Worm (Caenorhabditis elegans): ENCODE results near the gene T21D9.2.

Gene T21D9.2

DNA sequence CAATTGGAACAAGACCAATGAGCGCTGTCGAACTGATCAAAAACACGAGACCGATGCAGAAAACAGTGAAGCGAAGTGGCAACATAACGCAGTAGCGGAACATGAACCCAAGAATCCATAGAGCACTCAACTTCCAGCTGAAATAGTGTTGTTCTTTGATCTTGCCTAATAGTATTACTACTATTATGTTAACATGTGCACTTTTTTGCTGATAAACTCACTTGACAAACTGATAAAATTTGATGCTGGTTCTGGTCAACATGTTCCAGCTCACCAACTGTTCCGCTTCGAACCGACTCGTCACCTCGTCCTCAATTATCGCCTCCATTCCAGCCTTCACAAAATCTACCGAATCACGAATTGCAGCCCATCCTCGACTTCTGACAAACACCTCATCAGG, 28.4 kb downstream of the T21D9.2 start:
- TF ChIP-seq ceh-83 (GFP tag; optimal IDR thresholded peaks at IDR 0.05), result no peak
- no peak for TF ChIP-seq sem-2 (GFP tag; optimal IDR thresholded peaks at IDR 0.05)

DNA sequence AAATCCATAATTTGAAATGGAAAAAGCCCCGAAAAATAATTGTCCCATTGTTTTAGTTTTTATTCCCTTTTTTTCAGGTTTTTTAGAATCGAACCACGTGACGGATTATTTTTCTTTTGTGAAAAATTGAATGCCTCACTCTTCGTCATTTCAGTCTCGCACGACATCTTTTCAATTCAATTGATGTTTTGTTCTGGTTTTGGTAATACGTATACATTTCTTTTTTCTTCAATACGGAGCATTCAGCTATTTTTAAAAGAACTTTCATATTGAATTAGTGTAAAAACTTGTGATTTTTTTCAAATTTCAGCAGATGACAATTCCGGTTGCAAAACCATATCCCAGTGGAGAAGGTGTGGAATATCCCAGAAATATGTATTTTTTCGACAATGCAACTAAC, 32.0 kb downstream of the T21D9.2 start, which contains the start of gene F49H12.7:
Gene F49H12.7 (plus strand): TSS at position 301 of the 400 bp plus-strand sequence.
- TF ChIP-seq cnd-1 (tag; optimal IDR thresholded peaks at IDR 0.05) (no peak), mls-2 (tag; optimal IDR thresholded peaks at IDR 0.05) (no peak), flh-1 (GFP tag; optimal IDR thresholded peaks at IDR 0.05) (no peak), nhr-76 (tag; optimal IDR thresholded peaks at IDR 0.05) (no peak), unc-62 (GFP tag; optimal IDR thresholded peaks at IDR 0.05) (no peak), nhr-28 (tag; optimal IDR thresholded peaks at IDR 0.05) (no peak), lsy-2 (tag; optimal IDR thresholded peaks at IDR 0.05) (no peak), bed-3 (GFP tag; optimal IDR thresholded peaks at IDR 0.05) (no peak), ces-1 (GFP tag; optimal IDR thresholded peaks at IDR 0.05) (no peak), ceh-43 (GFP tag; optimal IDR thresholded peaks at IDR 0.05) (no peak), mab-5 (tag; optimal IDR thresholded peaks at IDR 0.05) (no peak), ceh-39 (tag; optimal IDR thresholded peaks at IDR 0.05) (no peak)

DNA sequence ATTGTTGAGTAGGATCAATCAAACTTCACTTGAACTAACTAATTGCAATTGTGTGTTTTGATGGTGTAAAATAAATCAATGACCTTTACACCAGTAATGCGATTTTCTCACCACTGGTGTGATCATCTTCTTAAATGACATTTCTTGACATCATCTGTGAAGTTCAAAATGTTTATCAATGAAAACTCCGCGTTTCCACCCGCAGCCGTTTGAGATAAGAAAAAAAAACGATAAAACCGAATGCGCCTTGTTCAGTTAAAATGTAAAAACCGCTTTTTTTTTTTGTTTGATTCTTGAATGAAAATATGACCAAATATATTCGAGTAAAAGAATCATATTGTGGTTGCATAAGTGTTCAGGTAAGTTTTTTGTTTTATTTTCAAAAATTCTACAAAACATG, 45.1 kb downstream of the T21D9.2 start, which contains the start of gene Y102A11A.1:
Gene Y102A11A.1 (plus strand): TSS at position 223 of the 400 bp plus-strand sequence.
- TF ChIP-seq tbx-8 (GFP tag; optimal IDR thresholded peaks at IDR 0.05), result no peak
- no peak for TF ChIP-seq mep-1 (tag; optimal IDR thresholded peaks at IDR 0.05)
- no peak for TF ChIP-seq nhr-237 (tag; optimal IDR thresholded peaks at IDR 0.05)
- TF ChIP-seq lin-13 (tag; optimal IDR thresholded peaks at IDR 0.05), result no peak
- TF ChIP-seq mab-5 (tag; optimal IDR thresholded peaks at IDR 0.05), result no peak
- no peak for TF ChIP-seq lin-32 (GFP tag; optimal IDR thresholded peaks at IDR 0.05)
- TF ChIP-seq mls-2 (tag; optimal IDR thresholded peaks at IDR 0.05), result no peak
- TF ChIP-seq sem-2 (GFP tag; optimal IDR thresholded peaks at IDR 0.05), result no peak
- TF ChIP-seq ceh-83 (GFP tag; optimal IDR thresholded peaks at IDR 0.05), result no peak
- TF ChIP-seq nhr-2 (tag; optimal IDR thresholded peaks at IDR 0.05), result no peak
- TF ChIP-seq lsy-2 (tag; optimal IDR thresholded peaks at IDR 0.05), result no peak
- no peak for TF ChIP-seq drap-1 (GFP tag; optimal IDR thresholded peaks at IDR 0.05)
- TF ChIP-seq elt-1 (tag; optimal IDR thresholded peaks at IDR 0.05; ENCODE audit: borderline replicate concordance, insufficient read depth), result no peak
- TF ChIP-seq cnd-1 (tag; optimal IDR thresholded peaks at IDR 0.05), result no peak

DNA sequence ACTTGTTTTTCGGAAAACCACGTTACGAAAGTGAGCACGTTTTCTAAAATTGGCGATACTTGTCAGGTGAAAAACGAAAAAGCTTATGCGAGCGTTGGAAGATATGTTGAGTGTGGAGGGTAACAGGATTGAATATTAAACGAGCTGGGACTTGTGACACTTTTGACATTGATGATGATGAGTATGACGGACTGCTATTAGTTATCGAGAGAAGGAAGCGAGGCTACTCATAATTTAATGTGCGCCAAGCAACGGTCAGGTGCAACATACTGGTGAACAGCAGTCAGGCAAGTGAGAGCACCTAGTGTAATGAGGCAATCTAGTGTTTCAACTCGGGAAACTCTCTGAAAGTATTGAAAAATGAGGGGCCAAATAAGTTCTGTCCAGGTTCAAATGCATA, 46.5 kb downstream of the T21D9.2 start:
- TF ChIP-seq tbx-8 (GFP tag; optimal IDR thresholded peaks at IDR 0.05) (no peak), snpc-4 (tag; optimal IDR thresholded peaks at IDR 0.05) (no peak), nhr-12 (tag; optimal IDR thresholded peaks at IDR 0.05) (no peak), hlh-1 (tag; optimal IDR thresholded peaks at IDR 0.05) (peak; percentile 80), unc-62 (GFP tag; optimal IDR thresholded peaks at IDR 0.05) (peak; percentile 92)

DNA sequence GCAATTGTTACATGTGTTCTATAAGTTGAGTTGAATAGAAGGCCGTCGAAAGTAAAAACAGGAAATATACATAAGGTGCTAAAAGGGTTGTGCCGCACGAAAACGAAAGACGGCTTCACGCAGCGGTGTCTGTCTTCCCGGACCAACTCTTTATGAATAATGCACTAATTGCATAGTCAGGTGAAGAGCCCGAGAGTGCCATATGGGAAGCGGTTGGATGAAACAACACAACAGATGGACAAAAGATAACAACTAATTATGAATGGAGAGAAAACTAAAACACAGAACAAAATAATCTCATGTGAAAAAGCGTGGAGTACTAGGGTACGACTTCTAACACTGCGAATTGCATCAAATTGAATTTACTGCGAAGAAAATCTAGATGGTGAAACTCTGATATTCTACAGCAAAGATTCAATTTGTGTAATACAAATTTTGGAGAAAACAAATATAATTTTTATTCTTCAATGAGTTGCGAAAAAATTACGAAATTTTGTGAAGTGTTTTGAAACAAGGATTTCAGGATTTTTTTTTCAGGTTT, 47.8 kb downstream of the T21D9.2 start:
- TF ChIP-seq lin-32 (GFP tag; optimal IDR thresholded peaks at IDR 0.05) (peak; percentile 90), mep-1 (tag; optimal IDR thresholded peaks at IDR 0.05) (peak; percentile 11), cnd-1 (tag; optimal IDR thresholded peaks at IDR 0.05) (peak; percentile 76), nhr-2 (tag; optimal IDR thresholded peaks at IDR 0.05) (no peak), nhr-28 (tag; optimal IDR thresholded peaks at IDR 0.05) (no peak), flh-1 (GFP tag; optimal IDR thresholded peaks at IDR 0.05) (no peak), ces-1 (GFP tag; optimal IDR thresholded peaks at IDR 0.05) (peak; percentile 88), snpc-4 (tag; optimal IDR thresholded peaks at IDR 0.05) (no peak), ztf-11 (tag; optimal IDR thresholded peaks at IDR 0.05) (no peak)

DNA sequence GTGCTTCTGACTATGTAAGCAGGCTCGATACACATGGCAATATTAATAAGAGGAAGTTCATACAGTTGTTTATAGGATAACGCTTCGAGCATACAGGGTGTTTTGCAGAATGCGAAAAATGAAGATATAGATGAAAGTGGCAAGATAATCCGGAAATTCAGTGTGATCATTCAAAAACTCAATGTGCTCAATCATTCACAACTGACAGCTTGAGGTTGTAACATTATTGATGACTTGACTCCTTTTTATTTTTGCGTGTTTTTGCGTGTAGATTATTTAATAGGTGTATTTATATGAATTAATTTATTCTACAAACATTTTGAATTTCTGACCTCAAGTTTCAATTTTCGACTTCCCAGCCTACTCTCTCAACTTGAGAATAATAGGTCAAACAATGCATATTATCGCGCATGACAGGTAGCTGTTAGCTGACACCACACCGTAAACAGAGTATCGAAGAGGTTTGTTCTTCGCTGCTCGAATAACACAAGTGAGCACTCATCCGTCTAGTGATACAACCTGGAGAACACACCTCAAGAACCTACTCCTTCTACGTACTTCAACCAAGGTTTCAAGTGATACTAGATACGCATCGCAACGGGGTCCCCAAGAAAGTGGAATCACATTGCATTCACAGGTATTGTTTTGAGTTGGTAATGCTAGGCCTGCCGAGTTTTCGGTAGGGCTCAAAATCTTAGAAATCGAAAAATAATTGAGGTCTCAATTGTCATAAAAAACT, 49.3 kb downstream of the T21D9.2 start:
- TF ChIP-seq pha-4 (tag; optimal IDR thresholded peaks at IDR 0.05) (peak; percentile 78), hlh-1 (tag; optimal IDR thresholded peaks at IDR 0.05) (no peak), nhr-2 (tag; optimal IDR thresholded peaks at IDR 0.05) (peak; percentile 48), zip-8 (tag; optimal IDR thresholded peaks at IDR 0.05) (no peak), unc-62 (GFP tag; optimal IDR thresholded peaks at IDR 0.05) (peak; percentile 68)

Data from whole organism, mixed stage, embryonic.